Worm (Caenorhabditis elegans) whole organism, L4/young adult: Measurements from ENCODE around the gene apc-2.

Experiments used
- W03F9.2 ChIP-seq: fragments of 150-350 bp; optimal IDR thresholded peaks from 2 replicates; lab custom pipeline; 2014; ENCODE audit warnings: missing biosample characterization, missing genetic modification characterization
- him-1 ChIP-seq: sonication (generic microtip); optimal IDR thresholded peaks from 2 replicates; lab custom pipeline; 2016; ENCODE audit warnings: missing genotype, missing genetic modification reagents, missing genetic modification characterization, missing compliant biosample characterization

- TF ChIP-seq W03F9.2 (tag; lab: Kevin White, UChicago): no peak
- TF ChIP-seq him-1 (tag; lab: Kevin White, UChicago): no peak
Observed at ce11 chrIII:8045734-8046133, 34.7 kb upstream of the apc-2 start, which contains the start of gene K12H4.3.
